Worm (Caenorhabditis elegans): ENCODE data around the gene nep-17.

The nep-17 gene

DNA sequence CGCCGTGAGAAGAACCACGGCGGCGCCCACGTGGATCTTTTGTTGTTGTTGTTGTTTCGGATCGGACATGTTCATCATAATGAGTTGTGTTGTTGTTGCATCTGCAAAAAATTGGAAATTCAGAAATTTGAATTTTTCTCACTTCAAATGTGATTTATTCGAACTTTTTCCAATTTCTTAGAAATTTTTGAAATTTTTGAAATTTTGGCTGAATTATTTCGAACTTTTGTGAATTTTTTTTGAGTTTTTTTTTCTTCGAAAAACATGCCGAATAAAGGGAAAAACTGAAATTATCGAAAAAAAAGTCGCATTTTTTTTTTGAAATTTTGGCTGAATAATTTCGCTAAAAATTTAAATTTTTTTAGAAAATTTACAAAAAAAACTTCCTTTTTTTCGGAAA is 23.5 kb downstream of the nep-17 start, which contains the start of gene snx-14:
Gene snx-14 (minus strand): TSS at position 101 of the 400 bp plus-strand sequence.
- no peak for TF ChIP-seq mbf-1 (tag; optimal IDR thresholded peaks at IDR 0.05)
- no peak for TF ChIP-seq zag-1 (tag; optimal IDR thresholded peaks at IDR 0.05)
- no peak for TF ChIP-seq ztf-1 (GFP tag; conservative IDR thresholded peaks at IDR 0.05)
- TF ChIP-seq snpc-4 (tag; optimal IDR thresholded peaks at IDR 0.05), result no peak
- no peak for TF ChIP-seq nhr-6 (tag; optimal IDR thresholded peaks at IDR 0.05)
- no peak for TF ChIP-seq R02D3.7 (tag; optimal IDR thresholded peaks at IDR 0.05)
- TF ChIP-seq elt-1 (tag; optimal IDR thresholded peaks at IDR 0.05), result no peak
- TF ChIP-seq F13H6.1 (tag; optimal IDR thresholded peaks at IDR 0.05), result no peak
- no peak for TF ChIP-seq elt-3 (tag; optimal IDR thresholded peaks at IDR 0.05)
- no peak for TF ChIP-seq unc-62 (GFP tag; optimal IDR thresholded peaks at IDR 0.05)
- no peak for TF ChIP-seq sma-9 (GFP tag; optimal IDR thresholded peaks at IDR 0.05)
- no peak for TF ChIP-seq sma-9 (tag; optimal IDR thresholded peaks at IDR 0.05)
- no peak for TF ChIP-seq nhr-21 (tag; optimal IDR thresholded peaks at IDR 0.05)
- TF ChIP-seq fos-1 (tag; optimal IDR thresholded peaks at IDR 0.05), result no peak

ce11 chrII:13540956-13541355 is 33.3 kb downstream of the nep-17 start, which contains the start of the genes noa-1 and Y48E1B.17:
TSS of gene noa-1 (minus strand) at chrII:13541056.
TSS of gene Y48E1B.17 (minus strand) at chrII:13541084.
- TF ChIP-seq C34F6.9 (tag; optimal IDR thresholded peaks at IDR 0.05) (no peak), zag-1 (tag; optimal IDR thresholded peaks at IDR 0.05) (no peak), mbf-1 (tag; optimal IDR thresholded peaks at IDR 0.05) (no peak), ceh-82 (tag; optimal IDR thresholded peaks at IDR 0.05) (no peak), nhr-77 (tag; optimal IDR thresholded peaks at IDR 0.05) (no peak), gmeb-1 (tag; optimal IDR thresholded peaks at IDR 0.05) (no peak), Y55F3AM.14 (GFP tag; optimal IDR thresholded peaks at IDR 0.05) (no peak), egl-27 (tag; optimal IDR thresholded peaks at IDR 0.05) (no peak), blmp-1 (tag; optimal IDR thresholded peaks at IDR 0.05; ENCODE audit: insufficient read depth) (no peak), nhr-23 (tag; optimal IDR thresholded peaks at IDR 0.05) (no peak), ZK546.5 (tag; optimal IDR thresholded peaks at IDR 0.05) (no peak), nhr-12 (tag; optimal IDR thresholded peaks at IDR 0.05) (no peak), ztf-4 (tag; optimal IDR thresholded peaks at IDR 0.05) (no peak), nhr-10 (tag; optimal IDR thresholded peaks at IDR 0.05) (no peak), lin-39 (tag; optimal IDR thresholded peaks at IDR 0.05) (no peak), lsy-2 (tag; optimal IDR thresholded peaks at IDR 0.05) (no peak), sem-4 (tag; optimal IDR thresholded peaks at IDR 0.05) (no peak), lin-11 (tag; optimal IDR thresholded peaks at IDR 0.05) (no peak)

DNA sequence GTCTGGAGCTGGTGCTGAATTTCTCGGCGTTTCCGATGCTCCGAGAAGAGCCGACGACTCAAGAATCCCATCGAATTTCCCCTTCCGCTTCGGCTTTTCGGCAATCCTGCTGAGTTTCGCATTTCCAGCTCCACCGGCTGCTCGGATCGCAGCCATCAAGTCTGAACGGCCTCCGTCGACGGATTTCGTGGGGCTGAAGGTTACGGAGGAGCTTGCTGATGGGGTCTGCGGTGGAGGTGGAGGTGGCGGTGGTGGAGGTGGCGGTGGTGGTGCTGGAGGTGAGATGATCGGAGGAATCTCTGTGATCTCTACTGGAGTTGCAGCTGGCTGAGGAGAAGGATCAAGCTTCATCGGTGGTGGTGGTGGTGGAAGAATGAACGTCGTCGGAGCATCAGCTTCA is 35.4 kb downstream of the nep-17 start:
- TF ChIP-seq zag-1 (tag; optimal IDR thresholded peaks at IDR 0.05) (no peak), snpc-4 (tag; optimal IDR thresholded peaks at IDR 0.05) (no peak), egl-27 (tag; optimal IDR thresholded peaks at IDR 0.05) (no peak), elt-1 (tag; optimal IDR thresholded peaks at IDR 0.05) (no peak), gmeb-1 (tag; optimal IDR thresholded peaks at IDR 0.05) (no peak), dmd-4 (tag; optimal IDR thresholded peaks at IDR 0.05) (no peak), ztf-11 (tag; optimal IDR thresholded peaks at IDR 0.05) (no peak)

DNA sequence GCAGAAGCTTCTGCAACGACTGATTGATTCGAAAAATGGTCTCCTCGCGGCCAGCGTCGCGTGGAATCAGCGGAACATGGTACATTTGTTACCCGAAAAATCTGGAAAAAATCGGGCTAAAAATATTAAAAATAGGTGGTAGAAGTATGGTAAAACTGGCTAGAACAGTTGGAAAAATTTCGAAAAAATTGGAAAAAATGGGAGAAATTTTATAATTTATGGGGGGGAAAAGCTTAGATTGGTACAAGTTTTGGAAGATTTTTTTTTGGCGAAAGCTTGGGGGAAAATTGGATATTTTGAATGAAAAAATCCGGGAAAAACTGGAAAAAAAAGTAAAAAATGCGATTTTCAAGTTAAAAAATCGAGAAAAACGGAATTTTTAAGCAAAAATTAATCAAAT is 39.9 kb downstream of the nep-17 start, which contains the start of gene ddl-2:
Gene ddl-2 (minus strand): TSS at position 101 of the 400 bp plus-strand sequence.
- TF ChIP-seq sma-9 (GFP tag; optimal IDR thresholded peaks at IDR 0.05) (no peak), sma-9 (tag; optimal IDR thresholded peaks at IDR 0.05) (no peak), unc-62 (GFP tag; optimal IDR thresholded peaks at IDR 0.05) (no peak), aly-2 (tag; optimal IDR thresholded peaks at IDR 0.05) (no peak), snpc-4 (tag; optimal IDR thresholded peaks at IDR 0.05) (no peak), sem-4 (tag; optimal IDR thresholded peaks at IDR 0.05) (no peak), zag-1 (tag; optimal IDR thresholded peaks at IDR 0.05) (no peak), ama-1 (optimal IDR thresholded peaks at IDR 0.05) (no peak), crh-2 (tag; optimal IDR thresholded peaks at IDR 0.05) (no peak), mbf-1 (tag; optimal IDR thresholded peaks at IDR 0.05) (no peak), mab-5 (tag; optimal IDR thresholded peaks at IDR 0.05) (no peak), ztf-11 (tag; optimal IDR thresholded peaks at IDR 0.05) (no peak), nhr-237 (tag; optimal IDR thresholded peaks at IDR 0.05) (no peak), alr-1 (tag; optimal IDR thresholded peaks at IDR 0.05) (no peak), nhr-77 (tag; optimal IDR thresholded peaks at IDR 0.05) (no peak), ztf-4 (tag; optimal IDR thresholded peaks at IDR 0.05) (no peak)

All from whole organism, L2 larva.